Worm (Caenorhabditis elegans) whole organism, late embryonic: ENCODE measurements around the gene ugt-64.
"Not testable (repeated sequence)": the region's sequence is repeated elsewhere in the genome, so short reads cannot be mapped to it uniquely, and the experiment has no call there.

Source experiments
- C08G9.2 ChIP-seq: sonication (generic microtip); optimal IDR thresholded peaks from 2 replicates; lab custom pipeline; 2016; ENCODE audit warnings: mild to moderate bottlenecking, missing genetic modification characterization, moderate library complexity, missing compliant biosample characterization
- C38D4.7 ChIP-seq: fragments of 200-800 bp; sonication (Bioruptor generic); optimal IDR thresholded peaks from 2 replicates; lab custom pipeline; 2018; ENCODE audit warnings: mild to moderate bottlenecking, missing genetic modification characterization, moderate library complexity, missing compliant biosample characterization
- ahr-1 ChIP-seq: sonication (generic microtip); optimal IDR thresholded peaks from 2 replicates; lab custom pipeline; 2016; ENCODE audit warnings: missing genetic modification characterization, missing compliant biosample characterization
- ceh-14 ChIP-seq: sonication (generic microtip); optimal IDR thresholded peaks from 2 replicates; lab custom pipeline; 2016; ENCODE audit warnings: missing genotype, missing genetic modification characterization, missing compliant biosample characterization
- ceh-22 ChIP-seq: sonication (generic microtip); optimal IDR thresholded peaks from 2 replicates; lab custom pipeline; 2017; ENCODE audit warnings: missing biosample characterization, missing genetic modification characterization
- ceh-30 ChIP-seq: fragments of 150-350 bp; optimal IDR thresholded peaks from 2 replicates; lab custom pipeline; 2014; ENCODE audit warnings: missing biosample characterization, missing genetic modification characterization
- ceh-48 ChIP-seq: sonication (generic microtip); optimal IDR thresholded peaks from 2 replicates; lab custom pipeline; 2016; ENCODE audit warnings: missing genetic modification characterization, inconsistent platforms, missing compliant biosample characterization
- ceh-6 ChIP-seq: fragments of 200-800 bp; sonication (Bioruptor generic); optimal IDR thresholded peaks from 2 replicates; lab custom pipeline; 2018; ENCODE audit warnings: mild to moderate bottlenecking, missing genetic modification characterization, missing compliant biosample characterization
- dve-1 ChIP-seq: sonication (generic microtip); optimal IDR thresholded peaks from 2 replicates; lab custom pipeline; 2017; ENCODE audit warnings: antibody characterized with exemption, mild to moderate bottlenecking, missing genetic modification characterization, missing compliant biosample characterization
- elt-2 ChIP-seq: sonication (generic microtip); optimal IDR thresholded peaks from 2 replicates; lab custom pipeline; 2016; ENCODE audit warnings: missing genetic modification reagents, missing genetic modification characterization, missing compliant biosample characterization
- elt-4 ChIP-seq: sonication (generic microtip); optimal IDR thresholded peaks from 2 replicates; lab custom pipeline; 2016; ENCODE audit warnings: missing genetic modification characterization, missing compliant biosample characterization
- ets-4 ChIP-seq: sonication (generic microtip); optimal IDR thresholded peaks from 2 replicates; lab custom pipeline; 2016; ENCODE audit warnings: missing genetic modification characterization, missing compliant biosample characterization
- eyg-1 ChIP-seq: sonication (generic microtip); optimal IDR thresholded peaks from 2 replicates; lab custom pipeline; 2016; ENCODE audit warnings: missing genotype, missing genetic modification characterization, missing compliant biosample characterization
- fkh-6 ChIP-seq: sonication (generic microtip); optimal IDR thresholded peaks from 2 replicates; lab custom pipeline; 2016; ENCODE audit warnings: missing genetic modification characterization, missing compliant biosample characterization
- gmeb-2 ChIP-seq: sonication (generic microtip); optimal IDR thresholded peaks from 2 replicates; lab custom pipeline; 2016; ENCODE audit warnings: missing genetic modification characterization, inconsistent platforms, missing compliant biosample characterization
- hlh-6 ChIP-seq: sonication (generic microtip); optimal IDR thresholded peaks from 2 replicates; lab custom pipeline; 2016; ENCODE audit warnings: missing genotype, missing genetic modification characterization, missing compliant biosample characterization
- hlh-8 ChIP-seq: sonication (generic microtip); optimal IDR thresholded peaks from 2 replicates; lab custom pipeline; 2016; ENCODE audit warnings: missing genotype, missing genetic modification characterization, missing compliant biosample characterization
- lin-11 ChIP-seq: fragments of 200-800 bp; sonication (Bioruptor generic); optimal IDR thresholded peaks from 2 replicates; lab custom pipeline; 2018; ENCODE audit warnings: mild to moderate bottlenecking, missing genetic modification characterization, missing compliant biosample characterization
- madf-2 ChIP-seq: sonication (generic microtip); optimal IDR thresholded peaks from 2 replicates; lab custom pipeline; 2017; ENCODE audit warnings: missing genetic modification characterization, missing compliant biosample characterization
- mec-3 ChIP-seq: sonication (generic microtip); optimal IDR thresholded peaks from 2 replicates; lab custom pipeline; 2016; ENCODE audit warnings: borderline replicate concordance, missing genetic modification characterization, missing compliant biosample characterization
- nhr-11 ChIP-seq: fragments of 150-350 bp; optimal IDR thresholded peaks from 2 replicates; lab custom pipeline; 2014; ENCODE audit warnings: missing biosample characterization, missing genetic modification characterization
- odd-2 ChIP-seq: sonication (generic microtip); optimal IDR thresholded peaks from 2 replicates; lab custom pipeline; 2017; ENCODE audit warnings: antibody characterized with exemption, mild to moderate bottlenecking, missing genetic modification characterization, missing compliant biosample characterization
- pag-3 ChIP-seq: sonication (generic microtip); optimal IDR thresholded peaks from 2 replicates; lab custom pipeline; 2016; ENCODE audit warnings: missing compliant biosample characterization, missing genetic modification characterization, borderline replicate concordance
- pat-9 ChIP-seq: fragments of 200-800 bp; sonication (Bioruptor generic); optimal IDR thresholded peaks from 2 replicates; lab custom pipeline; 2018; ENCODE audit warnings: mild to moderate bottlenecking, missing genetic modification characterization, moderate library complexity, missing compliant biosample characterization
- pha-4 ChIP-seq: fragments of 150-350 bp; optimal IDR thresholded peaks from 2 replicates; lab custom pipeline; 2018; ENCODE audit warnings: missing biosample characterization, missing genetic modification reagents, missing genetic modification characterization
- ref-2 ChIP-seq: sonication (generic microtip); optimal IDR thresholded peaks from 2 replicates; lab custom pipeline; 2016; ENCODE audit warnings: missing genetic modification characterization, missing compliant biosample characterization
- sox-2 ChIP-seq: fragments of 200-800 bp; sonication (Bioruptor generic); IDR thresholded peaks from 2 replicates; pipeline ENCODE4 v1.3.6; 2022; ENCODE audit warnings: missing genetic modification reagents, missing genetic modification characterization, missing compliant biosample characterization
- sox-4 ChIP-seq: sonication (generic microtip); optimal IDR thresholded peaks from 2 replicates; lab custom pipeline; 2017; ENCODE audit warnings: mild to moderate bottlenecking, missing genetic modification characterization, inconsistent platforms, missing compliant biosample characterization
- tbx-2 ChIP-seq: sonication (generic microtip); optimal IDR thresholded peaks from 2 replicates; lab custom pipeline; 2016; ENCODE audit warnings: missing genetic modification characterization, missing compliant biosample characterization
- ttx-3 ChIP-seq: sonication (generic microtip); optimal IDR thresholded peaks from 2 replicates; lab custom pipeline; 2016; ENCODE audit warnings: missing genetic modification reagents, missing genetic modification characterization, missing compliant biosample characterization
- unc-3 ChIP-seq, 2 experiments: fragments of 200-800 bp in 1 of 2; sonication (Bioruptor generic) in 1 of 2; sonication (generic microtip) in 1 of 2; conservative IDR thresholded peaks in 1 of 2; optimal IDR thresholded peaks in 1 of 2; 2 replicates each; pipeline versions ENCODE4 v1.3.6 to Lab custom; 2016 to 2022; ENCODE audit warnings: missing compliant biosample characterization in 2 of 2, missing genetic modification characterization in 2 of 2, missing genetic modification reagents in 1 of 2
- unc-86 ChIP-seq: sonication (generic microtip); optimal IDR thresholded peaks from 2 replicates; lab custom pipeline; 2016; ENCODE audit warnings: missing genetic modification characterization, missing compliant biosample characterization
- zip-5 ChIP-seq: sonication (generic microtip); optimal IDR thresholded peaks from 2 replicates; lab custom pipeline; 2016; ENCODE audit warnings: missing genetic modification characterization, missing compliant biosample characterization

ugt-64 gene

ce11 chrV:3506252-3506651 lies at the start of gene ugt-64:
TSS of gene ugt-64 (minus strand) at chrV:3506352.
- TF ChIP-seq madf-2 (tag; lab: Kevin White, UChicago); ets-4; hlh-6 (tag; lab: Kevin White, UChicago): not testable (repeated sequence)

ce11 chrV:3554869-3555268 lies 48.7 kb upstream of the ugt-64 start, which contains the start of gene grl-29:
TSS of gene grl-29 (minus strand) at chrV:3555236.
- no peak for TF ChIP-seq gmeb-2 (tag; lab: Kevin White, UChicago)
- TF ChIP-seq C38D4.7 (GFP tag; lab: Kevin White, UChicago): no peak
- TF ChIP-seq dve-1 (tag; lab: Kevin White, UChicago): no peak
- no peak for TF ChIP-seq lin-11 (tag; lab: Kevin White, UChicago)
- TF ChIP-seq, all 69 proteins: peak for 0

ce11 chrV:3552740-3553469 lies 46.8 kb upstream of the ugt-64 start, which contains the start of gene T24A6.20:
TSS of gene T24A6.20 (plus strand) at chrV:3553134.
- TF ChIP-seq ceh-6 (GFP tag; lab: Kevin White, UChicago): no peak
- TF ChIP-seq unc-3 (GFP tag; conservative IDR thresholded peaks at IDR 0.05; lab: Robert Waterston, UW): no peak
- no peak for TF ChIP-seq unc-3 (tag; optimal IDR thresholded peaks at IDR 0.05; lab: Kevin White, UChicago)
- TF ChIP-seq mec-3 (tag; lab: Kevin White, UChicago): no peak
- no peak for TF ChIP-seq ceh-22 (tag; lab: Kevin White, UChicago)
- TF ChIP-seq dve-1 (tag; lab: Kevin White, UChicago): no peak
- TF ChIP-seq sox-4 (tag; lab: Kevin White, UChicago): no peak
- no peak for TF ChIP-seq ceh-48 (tag; lab: Kevin White, UChicago)
- TF ChIP-seq elt-2: peak; percentile 86

- no peak for TF ChIP-seq ahr-1 (tag; lab: Kevin White, UChicago)
- TF ChIP-seq pat-9 (tag; lab: Kevin White, UChicago): no peak
- TF ChIP-seq pag-3: no peak
- TF ChIP-seq ceh-30 (tag; lab: Kevin White, UChicago): no peak
- TF ChIP-seq nhr-11 (tag; lab: Kevin White, UChicago): no peak
- no peak for TF ChIP-seq ceh-6 (GFP tag; lab: Kevin White, UChicago)
- no peak for TF ChIP-seq pha-4 (tag; lab: Kevin White, UChicago)
- TF ChIP-seq ceh-14 (tag; lab: Kevin White, UChicago): no peak
Measured at ce11 chrV:3551765-3552164, 45.6 kb upstream of the ugt-64 start, which contains the start of gene grl-28. TSS of gene grl-28 (minus strand) at chrV:3551865.

- TF ChIP-seq unc-86 (tag; lab: Kevin White, UChicago) (no peak), sox-2 (GFP tag; lab: Robert Waterston, UW) (no peak), ttx-3 (tag; lab: Kevin White, UChicago) (no peak), zip-5 (tag; lab: Kevin White, UChicago) (no peak), pha-4 (tag; lab: Kevin White, UChicago) (no peak), ahr-1 (tag; lab: Kevin White, UChicago) (no peak), C08G9.2 (tag; lab: Kevin White, UChicago) (no peak)
Measured at ce11 chrV:3549553-3549952, 43.4 kb upstream of the ugt-64 start, which contains the start of gene sri-21. TSS of gene sri-21 (plus strand) at chrV:3549853.

- TF ChIP-seq odd-2 (tag; lab: Kevin White, UChicago) (no peak), fkh-6 (tag; lab: Kevin White, UChicago) (no peak), tbx-2 (tag; lab: Kevin White, UChicago) (no peak), hlh-6 (tag; lab: Kevin White, UChicago) (no peak), ets-4 (no peak), pag-3 (no peak), ceh-48 (tag; lab: Kevin White, UChicago) (no peak), eyg-1 (tag; lab: Kevin White, UChicago) (no peak), ref-2 (tag; lab: Kevin White, UChicago) (no peak), hlh-8 (tag; lab: Kevin White, UChicago) (no peak), elt-4 (tag; lab: Kevin White, UChicago) (no peak)
- TF ChIP-seq, all 69 proteins: peak for 0
Measured at ce11 chrV:3548798-3549197, 42.6 kb upstream of the ugt-64 start, which contains the start of gene srw-130. TSS of gene srw-130 (minus strand) at chrV:3548898.
